Worm (Caenorhabditis elegans): ENCODE results near the gene fbxc-53.

fbxc-53 gene

DNA sequence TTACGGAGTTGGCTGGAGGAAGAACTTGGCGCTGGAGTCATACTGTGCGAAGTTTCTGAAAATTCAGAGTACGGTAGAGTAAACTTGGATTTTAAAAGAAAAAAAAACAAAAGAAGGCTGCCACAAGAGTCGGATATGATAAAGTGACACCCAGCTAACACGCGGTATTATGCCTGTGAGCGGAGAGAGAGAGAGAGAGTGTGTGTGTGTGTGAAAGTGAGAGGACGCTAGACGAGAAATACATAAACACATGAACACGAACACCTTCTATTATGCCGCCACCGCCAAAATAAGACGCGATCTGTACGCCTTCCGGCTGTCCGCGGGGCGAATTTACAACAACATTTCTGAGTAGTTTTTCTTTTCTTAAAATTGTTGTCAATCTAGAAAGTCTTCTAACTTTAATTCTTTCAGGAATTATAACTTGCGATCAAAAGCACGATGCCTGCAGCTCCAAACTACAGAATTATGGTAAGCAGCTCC lies 25.8 kb downstream of the fbxc-53 start, which contains the start of gene F12E12.6:
Gene F12E12.6 (minus strand): TSS at position 51 of the 483 bp plus-strand sequence.
- TF ChIP-seq tab-1 (GFP tag; IDR thresholded peaks at IDR 0.05) (no peak), cog-1 (tag; optimal IDR thresholded peaks at IDR 0.05) (no peak), flt-1 (GFP tag; IDR thresholded peaks at IDR 0.05) (no peak), klf-2 (GFP tag; conservative IDR thresholded peaks at IDR 0.05) (no peak), ztf-29 (GFP tag; IDR thresholded peaks at IDR 0.05) (no peak), ztf-23 (GFP tag; IDR thresholded peaks at IDR 0.05) (no peak), ref-1 (GFP tag; conservative IDR thresholded peaks at IDR 0.05) (no peak), T22C8.4 (GFP tag; IDR thresholded peaks at IDR 0.05) (no peak), med-1 (GFP tag; optimal IDR thresholded peaks at IDR 0.05; ENCODE audit: insufficient read depth) (no peak)

DNA sequence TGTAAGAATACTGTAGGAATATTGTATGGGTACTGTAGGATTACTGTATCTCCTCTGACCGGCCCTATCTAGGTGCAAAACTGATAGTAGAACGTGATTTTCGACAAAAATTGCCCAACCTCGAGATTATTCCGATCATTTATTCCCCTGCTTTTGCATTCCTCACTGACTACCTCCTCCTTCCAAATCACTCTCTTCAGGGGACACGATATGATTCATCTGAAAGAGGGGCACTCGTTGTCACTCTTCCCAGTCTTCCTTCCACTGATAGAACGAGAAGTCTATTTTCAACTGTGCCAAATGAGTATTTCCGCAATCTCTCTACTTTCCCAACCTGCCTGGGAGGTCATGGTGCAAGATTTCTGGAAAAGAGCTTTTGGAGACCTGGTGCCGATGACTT lies 28.6 kb downstream of the fbxc-53 start, which contains the start of gene F12E12.2:
Gene F12E12.2 (plus strand): TSS at position 301 of the 400 bp plus-strand sequence.
- TF ChIP-seq T22C8.4 (GFP tag; IDR thresholded peaks at IDR 0.05) (no peak), ref-1 (GFP tag; conservative IDR thresholded peaks at IDR 0.05) (no peak), klf-2 (GFP tag; conservative IDR thresholded peaks at IDR 0.05) (no peak), ztf-23 (GFP tag; IDR thresholded peaks at IDR 0.05) (no peak), flt-1 (GFP tag; IDR thresholded peaks at IDR 0.05) (no peak), tab-1 (GFP tag; IDR thresholded peaks at IDR 0.05) (no peak), med-1 (GFP tag; optimal IDR thresholded peaks at IDR 0.05; ENCODE audit: insufficient read depth) (no peak), ztf-29 (GFP tag; IDR thresholded peaks at IDR 0.05) (no peak), cog-1 (tag; optimal IDR thresholded peaks at IDR 0.05) (no peak)

DNA sequence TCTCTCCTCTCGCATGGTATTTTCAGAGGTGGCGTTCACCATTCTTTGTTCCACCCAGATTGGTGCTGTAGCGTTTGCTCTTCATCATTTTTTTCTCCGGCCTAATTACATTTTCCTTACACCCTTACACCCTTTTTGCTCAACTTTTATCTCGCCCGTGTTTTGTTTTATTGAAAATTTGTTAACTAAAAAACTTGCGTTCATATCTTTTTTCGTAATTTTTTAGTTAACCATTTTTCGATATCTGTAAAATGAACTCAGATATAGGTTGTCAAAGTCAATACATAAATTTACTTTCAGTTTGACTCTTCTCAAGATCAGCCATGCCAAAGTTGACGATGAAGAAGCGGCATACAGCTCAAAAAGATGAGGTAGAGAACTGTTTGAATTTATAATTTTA lies 30.5 kb downstream of the fbxc-53 start, which contains the start of gene F12E12.1:
Gene F12E12.1 (plus strand): TSS at position 301 of the 400 bp plus-strand sequence.
- TF ChIP-seq tab-1 (GFP tag; IDR thresholded peaks at IDR 0.05), result no peak

DNA sequence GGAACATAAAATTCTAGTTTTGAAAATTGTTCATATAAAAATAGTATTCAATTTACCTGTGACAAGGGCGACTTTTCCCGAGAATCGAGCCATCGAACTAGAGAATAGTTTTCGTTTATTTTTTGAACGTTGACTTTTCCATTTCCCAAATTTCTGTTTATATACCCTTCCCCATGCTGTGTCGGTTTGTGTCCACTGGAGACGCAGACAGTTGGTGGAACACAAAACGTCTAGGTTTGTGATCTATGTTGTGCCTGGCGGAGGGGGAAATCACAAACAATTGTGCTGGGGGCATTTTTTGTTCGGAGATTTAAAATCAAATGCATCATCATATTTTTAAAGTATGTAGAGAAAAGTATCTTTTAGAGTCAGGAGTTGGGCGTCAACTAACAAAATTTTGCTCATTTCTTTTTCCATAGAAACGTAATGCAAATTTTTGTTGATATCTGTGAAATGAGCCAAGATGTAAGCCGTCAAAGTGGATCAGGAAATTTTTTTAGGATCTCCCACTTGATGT lies 32.7 kb downstream of the fbxc-53 start, which contains the start of gene nta-1:
Gene nta-1 (minus strand): TSS at position 131 of the 517 bp plus-strand sequence.
- no peak for TF ChIP-seq tab-1 (GFP tag; IDR thresholded peaks at IDR 0.05)
- TF ChIP-seq ztf-23 (GFP tag; IDR thresholded peaks at IDR 0.05), result no peak
- no peak for TF ChIP-seq ztf-29 (GFP tag; IDR thresholded peaks at IDR 0.05)
- TF ChIP-seq T22C8.4 (GFP tag; IDR thresholded peaks at IDR 0.05), result no peak
- no peak for TF ChIP-seq klf-2 (GFP tag; conservative IDR thresholded peaks at IDR 0.05)
- no peak for TF ChIP-seq med-1 (GFP tag; optimal IDR thresholded peaks at IDR 0.05; ENCODE audit: insufficient read depth)
- no peak for TF ChIP-seq flt-1 (GFP tag; IDR thresholded peaks at IDR 0.05)
- no peak for TF ChIP-seq ref-1 (GFP tag; conservative IDR thresholded peaks at IDR 0.05)
- TF ChIP-seq cog-1 (tag; optimal IDR thresholded peaks at IDR 0.05), result no peak

DNA sequence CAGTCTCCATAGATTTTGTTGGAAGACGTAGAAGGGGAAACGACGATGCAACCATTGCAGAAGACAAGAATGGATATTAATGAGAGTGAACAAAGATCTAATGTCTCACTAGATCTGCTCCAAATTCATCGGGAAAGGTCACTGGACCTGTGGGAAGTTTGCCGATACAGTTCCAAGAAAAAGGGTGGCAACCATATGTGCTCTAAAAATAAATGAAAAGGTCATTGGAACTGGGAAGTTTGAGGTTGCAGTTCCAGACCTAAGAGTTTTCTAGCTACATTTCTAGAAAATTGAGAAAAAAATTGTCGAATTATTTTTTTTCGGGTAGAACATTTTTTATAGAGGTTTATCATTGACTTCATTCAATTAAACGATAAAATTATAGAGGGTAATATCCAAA lies 36.3 kb downstream of the fbxc-53 start, which contains the start of gene fbxb-92:
Gene fbxb-92 (minus strand): TSS at position 101 of the 400 bp plus-strand sequence.
- no peak for TF ChIP-seq T22C8.4 (GFP tag; IDR thresholded peaks at IDR 0.05)
- TF ChIP-seq tab-1 (GFP tag; IDR thresholded peaks at IDR 0.05), result no peak
- TF ChIP-seq klf-2 (GFP tag; conservative IDR thresholded peaks at IDR 0.05), result no peak
- TF ChIP-seq ztf-23 (GFP tag; IDR thresholded peaks at IDR 0.05), result no peak
- TF ChIP-seq med-1 (GFP tag; optimal IDR thresholded peaks at IDR 0.05; ENCODE audit: insufficient read depth), result no peak
- no peak for TF ChIP-seq ztf-29 (GFP tag; IDR thresholded peaks at IDR 0.05)
- TF ChIP-seq ref-1 (GFP tag; conservative IDR thresholded peaks at IDR 0.05), result no peak
- no peak for TF ChIP-seq cog-1 (tag; optimal IDR thresholded peaks at IDR 0.05)
- TF ChIP-seq flt-1 (GFP tag; IDR thresholded peaks at IDR 0.05), result no peak

DNA sequence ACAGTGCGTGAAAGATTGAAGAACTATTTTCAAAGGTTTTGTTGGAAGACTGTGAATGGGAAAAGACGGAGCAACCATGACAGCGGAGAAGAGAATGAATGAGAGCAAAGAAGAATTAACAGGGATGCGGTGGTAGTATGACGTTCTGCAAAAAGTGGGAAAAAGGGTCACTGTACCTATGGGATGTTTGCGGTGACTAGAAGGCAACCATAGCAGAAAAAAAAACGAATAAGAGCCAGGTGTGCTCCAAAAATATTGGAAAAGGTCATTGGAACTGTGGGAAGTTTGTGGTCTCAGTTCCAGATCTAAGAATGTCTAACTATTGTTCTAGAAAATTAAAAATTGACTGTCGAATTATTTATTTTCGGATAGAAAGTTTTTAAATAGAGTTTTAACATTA lies 37.6 kb downstream of the fbxc-53 start, which contains the start of gene fbxb-90:
Gene fbxb-90 (minus strand): TSS at position 101 of the 400 bp plus-strand sequence.
- no peak for TF ChIP-seq flt-1 (GFP tag; IDR thresholded peaks at IDR 0.05)
- no peak for TF ChIP-seq ztf-23 (GFP tag; IDR thresholded peaks at IDR 0.05)
- no peak for TF ChIP-seq tab-1 (GFP tag; IDR thresholded peaks at IDR 0.05)

DNA sequence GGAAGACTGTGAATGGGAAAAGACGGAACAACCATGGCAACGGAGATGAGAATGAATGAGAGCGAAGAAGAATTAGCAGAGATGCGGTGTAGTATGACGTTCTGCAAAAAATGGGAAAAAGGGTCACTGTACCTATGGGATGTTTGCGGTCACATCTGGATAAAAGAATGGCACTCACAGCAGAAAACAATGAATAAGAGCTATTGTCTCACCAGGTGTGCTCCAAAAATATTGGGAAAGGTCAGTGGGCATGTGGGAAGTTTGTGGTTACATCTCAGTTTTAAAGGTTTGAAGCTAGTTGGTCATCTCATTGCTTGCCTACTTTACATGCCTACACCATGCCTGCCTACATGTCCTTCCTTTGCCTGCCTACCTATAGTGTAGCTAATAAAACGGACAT lies 39.6 kb downstream of the fbxc-53 start, which contains the start of gene fbxb-91:
Gene fbxb-91 (minus strand): TSS at position 101 of the 400 bp plus-strand sequence.
- no peak for TF ChIP-seq ztf-29 (GFP tag; IDR thresholded peaks at IDR 0.05)
- TF ChIP-seq flt-1 (GFP tag; IDR thresholded peaks at IDR 0.05), result no peak
- no peak for TF ChIP-seq klf-2 (GFP tag; conservative IDR thresholded peaks at IDR 0.05)

DNA sequence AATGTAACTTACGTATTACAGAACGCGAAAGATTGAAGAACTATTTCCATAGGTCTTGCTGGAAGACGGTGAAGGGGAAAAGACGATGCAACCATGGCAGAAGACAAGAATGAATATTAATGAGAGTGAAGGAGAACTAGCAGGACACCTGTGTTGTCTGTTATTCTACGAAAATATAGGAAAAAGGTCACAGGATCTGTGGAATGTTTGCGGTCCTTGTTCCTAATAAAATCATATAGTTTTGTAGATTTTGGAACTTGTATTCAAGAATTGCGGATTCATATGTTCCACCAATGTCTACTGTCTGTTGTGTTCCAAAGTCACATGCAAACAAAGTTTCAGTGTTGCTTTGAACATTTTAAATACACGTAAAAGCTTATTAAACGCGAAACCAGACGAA lies 41.1 kb downstream of the fbxc-53 start, which contains the start of gene sdz-11:
Gene sdz-11 (minus strand): TSS at position 101 of the 400 bp plus-strand sequence.
- TF ChIP-seq ztf-29 (GFP tag; IDR thresholded peaks at IDR 0.05) (no peak), T22C8.4 (GFP tag; IDR thresholded peaks at IDR 0.05) (no peak), med-1 (GFP tag; optimal IDR thresholded peaks at IDR 0.05; ENCODE audit: insufficient read depth) (no peak), ref-1 (GFP tag; conservative IDR thresholded peaks at IDR 0.05) (no peak), tab-1 (GFP tag; IDR thresholded peaks at IDR 0.05) (no peak), klf-2 (GFP tag; conservative IDR thresholded peaks at IDR 0.05) (no peak)

DNA sequence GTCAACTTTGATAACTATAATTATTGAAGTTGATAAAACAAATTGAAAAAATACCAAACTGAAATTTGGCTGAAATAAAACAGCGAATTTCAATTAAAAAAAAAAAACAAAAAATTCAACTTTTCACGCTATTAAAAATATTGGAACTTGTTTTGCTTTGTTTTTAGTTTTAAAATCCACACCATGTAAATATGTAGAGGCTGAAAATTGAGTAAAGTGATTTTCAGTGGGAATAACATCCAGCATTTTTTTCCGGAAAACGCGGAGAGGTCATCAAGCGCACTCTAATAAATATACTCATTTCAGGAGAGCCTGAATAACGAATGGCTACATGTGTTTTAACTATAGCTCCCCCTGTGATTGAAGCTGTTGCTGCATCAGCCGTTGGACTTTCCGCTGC lies 42.5 kb downstream of the fbxc-53 start, which contains the start of gene rcd-1:
Gene rcd-1 (plus strand): TSS at position 301 of the 400 bp plus-strand sequence.
- TF ChIP-seq ref-1 (GFP tag; conservative IDR thresholded peaks at IDR 0.05), result no peak
- no peak for TF ChIP-seq flt-1 (GFP tag; IDR thresholded peaks at IDR 0.05)
- no peak for TF ChIP-seq ztf-23 (GFP tag; IDR thresholded peaks at IDR 0.05)
- TF ChIP-seq cog-1 (tag; optimal IDR thresholded peaks at IDR 0.05), result no peak

DNA sequence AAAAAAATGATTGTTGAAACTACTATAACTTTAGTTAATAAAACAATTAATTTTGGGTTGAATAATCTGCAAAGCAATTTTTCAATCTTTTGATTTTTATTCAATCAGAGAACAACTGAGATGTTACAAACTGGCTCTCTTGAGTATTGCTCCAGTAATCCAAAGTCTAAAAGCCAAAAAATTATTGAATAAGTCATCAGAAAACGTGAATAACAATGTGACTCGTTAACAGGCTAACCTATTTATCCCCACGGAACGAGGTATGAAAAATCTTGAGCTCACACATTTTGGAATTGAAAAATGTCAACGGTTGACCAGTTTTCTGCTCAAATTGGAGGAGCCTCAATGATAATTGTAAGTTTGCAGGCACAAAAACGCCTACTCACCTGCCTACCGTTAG lies 46.4 kb downstream of the fbxc-53 start, which contains the start of gene srx-111:
Gene srx-111 (plus strand): TSS at position 301 of the 400 bp plus-strand sequence.
- TF ChIP-seq ref-1 (GFP tag; conservative IDR thresholded peaks at IDR 0.05) (no peak), T22C8.4 (GFP tag; IDR thresholded peaks at IDR 0.05) (no peak), flt-1 (GFP tag; IDR thresholded peaks at IDR 0.05) (no peak), med-1 (GFP tag; optimal IDR thresholded peaks at IDR 0.05; ENCODE audit: insufficient read depth) (no peak), klf-2 (GFP tag; conservative IDR thresholded peaks at IDR 0.05) (no peak), cog-1 (tag; optimal IDR thresholded peaks at IDR 0.05) (no peak), ztf-23 (GFP tag; IDR thresholded peaks at IDR 0.05) (no peak), tab-1 (GFP tag; IDR thresholded peaks at IDR 0.05) (no peak), ztf-29 (GFP tag; IDR thresholded peaks at IDR 0.05) (no peak)

Data from whole organism, midembryonic.